Fruit fly (Drosophila melanogaster) Kc167 (cell line): ENCODE results near the gene Ugt37C2.

Source experiments
- Myc ChIP-seq: fragments of >200 bp; optimal IDR thresholded peaks from 2 replicates; lab custom pipeline; 2017; ENCODE audit warnings: missing external identifiers
- h ChIP-seq: fragments of >200 bp; optimal IDR thresholded peaks from 3 replicates; lab custom pipeline; 2018; ENCODE audit warnings: missing external identifiers
- insv ChIP-seq: fragments of >200 bp; optimal IDR thresholded peaks from 3 replicates; lab custom pipeline; 2018; ENCODE audit warnings: missing external identifiers
- psq ChIP-seq: fragments of >200 bp; optimal IDR thresholded peaks from 2 replicates; lab custom pipeline; 2017; ENCODE audit warnings: missing external identifiers

- TF ChIP-seq h (no peak), Myc (lab: Kevin White, UChicago) (no peak), psq (lab: Kevin White, UChicago) (no peak), insv (no peak)
Observed at dm6 chr2L:16803638-16804037, 9.6 kb downstream of the Ugt37C2 start.
